Fruit fly (Drosophila melanogaster): ENCODE measurements around the gene Clbn.

DNA sequence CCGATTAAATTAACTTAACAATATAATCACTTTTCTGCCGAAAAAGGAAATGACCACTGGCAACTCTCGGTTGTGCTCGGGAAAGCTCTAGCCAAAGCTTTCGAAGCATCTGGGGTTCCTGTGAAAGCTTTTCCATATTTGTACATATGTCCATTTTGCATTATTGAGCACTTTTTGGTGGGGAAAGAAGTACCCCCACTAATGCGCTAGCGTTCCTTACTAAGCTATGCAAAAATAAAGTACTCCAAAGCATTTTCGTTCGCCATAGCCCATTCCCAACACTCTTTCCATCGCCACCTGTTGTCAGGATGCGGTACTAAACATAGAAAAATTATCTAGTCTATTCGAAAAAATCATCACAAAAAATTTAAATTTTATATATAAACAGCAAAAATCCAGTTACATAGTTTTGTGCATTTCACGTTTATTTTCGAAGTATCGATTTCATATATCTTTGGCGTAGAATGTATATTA lies 14.8 kb upstream of the Clbn start, which contains the start of gene Nepl16:
- TF ChIP-seq Pif1B (GFP tag; optimal IDR thresholded peaks at IDR 0.05) (no peak), CG17806 (tag; optimal IDR thresholded peaks at IDR 0.05) (no peak), CG13204 (GFP tag; optimal IDR thresholded peaks at IDR 0.05) (no peak), Snoo (tag; optimal IDR thresholded peaks at IDR 0.05) (no peak), D1 (tag; optimal IDR thresholded peaks at IDR 0.05) (no peak), CG15710 (tag; optimal IDR thresholded peaks at IDR 0.05) (no peak), gl (tag; optimal IDR thresholded peaks at IDR 0.05) (no peak), CG10348 (GFP tag; IDR thresholded peaks at IDR 0.05) (no peak), CG9948 (tag; optimal IDR thresholded peaks at IDR 0.05) (no peak), CG32121 (GFP tag; IDR thresholded peaks at IDR 0.05) (no peak), fd96Ca (GFP tag; IDR thresholded peaks at IDR 0.05) (no peak), EcR (GFP tag; optimal IDR thresholded peaks at IDR 0.05) (no peak)

Data from whole organism, pupa.